Fruit fly (Drosophila melanogaster): Measurements from ENCODE around the gene Prim1.

- no peak for TF ChIP-seq Snoo (tag; optimal IDR thresholded peaks at IDR 0.05)
- no peak for TF ChIP-seq CG32121 (GFP tag; IDR thresholded peaks at IDR 0.05)
- TF ChIP-seq CG10348 (GFP tag; IDR thresholded peaks at IDR 0.05) = no peak
- TF ChIP-seq CG34367 (tag; optimal IDR thresholded peaks at IDR 0.05) = no peak
- TF ChIP-seq CG4496 (GFP tag; IDR thresholded peaks at IDR 0.05) = 0 out of 3 replicates have a peak, but pooled peaks have one; percentile 16
- TF ChIP-seq CG12605 (GFP tag; IDR thresholded peaks at IDR 0.05) = no peak
- TF ChIP-seq EcR (GFP tag; optimal IDR thresholded peaks at IDR 0.05) = no peak
- no peak for TF ChIP-seq CG8301 (tag; optimal IDR thresholded peaks at IDR 0.05)
- no peak for TF ChIP-seq Pif1A (GFP tag; optimal IDR thresholded peaks at IDR 0.05)
Measured at dm6 chr3L:8295227-8295626, 44.9 kb upstream of the Prim1 start, which contains the start of gene CG7201.
